Worm (Caenorhabditis elegans) whole organism, midembryonic: ENCODE measurements around the gene gpa-1.

Experiments
- flt-1 ChIP-seq: fragments of 200-800 bp; sonication (Bioruptor generic); IDR thresholded peaks from 2 replicates; pipeline ENCODE4 v1.3.6; 2022; ENCODE audit warnings: missing genetic modification characterization, missing compliant biosample characterization
- klf-2 ChIP-seq: fragments of 200-800 bp; sonication (Bioruptor generic); conservative IDR thresholded peaks from 2 replicates; pipeline ENCODE4 v1.3.6; 2022; ENCODE audit warnings: missing genetic modification reagents, missing genetic modification characterization, missing compliant biosample characterization
- tab-1 ChIP-seq: fragments of 200-800 bp; sonication (Bioruptor generic); IDR thresholded peaks from 2 replicates; pipeline ENCODE4 v1.3.6; 2022; ENCODE audit warnings: missing genetic modification characterization, missing compliant biosample characterization
- ztf-23 ChIP-seq: fragments of 200-800 bp; sonication (Bioruptor generic); IDR thresholded peaks from 2 replicates; pipeline ENCODE4 v1.3.6; 2022; ENCODE audit warnings: missing genetic modification reagents, missing genetic modification characterization, missing compliant biosample characterization

DNA sequence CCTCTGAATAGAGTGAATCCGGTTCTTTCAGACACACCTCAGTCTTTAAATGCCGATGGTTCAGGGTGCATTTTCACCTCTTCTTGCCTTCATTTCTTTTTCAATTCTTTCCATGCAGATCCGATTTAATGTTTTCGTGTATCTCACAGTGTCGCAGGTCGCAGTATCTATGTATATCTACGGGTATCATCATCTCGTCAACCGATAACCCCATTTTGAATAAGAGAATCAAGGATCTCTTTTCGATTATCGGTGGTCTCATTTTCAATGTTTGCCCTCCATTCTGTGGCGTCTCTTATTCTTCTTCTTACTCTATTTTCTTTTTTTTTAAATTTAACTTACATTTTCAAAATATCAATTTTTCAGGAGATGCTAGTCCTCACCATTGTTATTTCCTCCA, 43.5 kb upstream of the gpa-1 start, which contains the start of gene T19B10.2:
- no peak for TF ChIP-seq tab-1 (GFP tag; lab: Robert Waterston, UW)
- TF ChIP-seq flt-1 (GFP tag; lab: Robert Waterston, UW) = no peak
- no peak for TF ChIP-seq ztf-23 (GFP tag; lab: Robert Waterston, UW)
- no peak for TF ChIP-seq klf-2 (GFP tag; lab: Robert Waterston, UW)
